Worm (Caenorhabditis elegans) whole organism, young adult: ENCODE measurements around the gene Y54G2A.77.

Experiments used
- B0035.1 ChIP-seq: sonication (generic microtip); optimal IDR thresholded peaks from 2 replicates; lab custom pipeline; 2016; ENCODE audit warnings: missing genetic modification characterization, mild to moderate bottlenecking, missing compliant biosample characterization, missing genotype, missing genetic modification reagents
- F10E7.11 ChIP-seq: sonication (generic microtip); optimal IDR thresholded peaks from 2 replicates; lab custom pipeline; 2017; ENCODE audit warnings: mild to moderate bottlenecking, missing genetic modification characterization, moderate library complexity, missing compliant biosample characterization
- F22D6.2 ChIP-seq: sonication (generic microtip); optimal IDR thresholded peaks from 2 replicates; lab custom pipeline; 2016; ENCODE audit warnings: mild to moderate bottlenecking, missing genetic modification characterization, missing compliant biosample characterization
- F23B12.7 ChIP-seq: sonication (generic microtip); optimal IDR thresholded peaks from 2 replicates; lab custom pipeline; 2017; ENCODE audit warnings: missing genetic modification characterization, mild to moderate bottlenecking, missing compliant biosample characterization, antibody characterized with exemption, moderate library complexity; ENCODE audit not compliant: insufficient read depth
- F33H1.4 ChIP-seq: fragments of 200-800 bp; sonication (Bioruptor generic); IDR thresholded peaks from 2 replicates; pipeline ENCODE4 v1.3.6; 2022; ENCODE audit warnings: missing genetic modification reagents, missing genetic modification characterization, missing compliant biosample characterization
- F52B5.7 ChIP-seq: sonication (generic microtip); optimal IDR thresholded peaks from 2 replicates; lab custom pipeline; 2016; ENCODE audit warnings: mild to moderate bottlenecking, missing genetic modification characterization, missing compliant biosample characterization
- F57A8.1 ChIP-seq: fragments of 200-800 bp; sonication (Bioruptor generic); optimal IDR thresholded peaks from 2 replicates; lab custom pipeline; 2018; ENCODE audit warnings: mild to moderate bottlenecking, missing genetic modification characterization, moderate library complexity, missing compliant biosample characterization
- K12H6.12 ChIP-seq: fragments of 200-800 bp; sonication (Bioruptor generic); optimal IDR thresholded peaks from 2 replicates; lab custom pipeline; 2018; ENCODE audit warnings: mild to moderate bottlenecking, missing genetic modification characterization, missing compliant biosample characterization
- Y56A3A.18 ChIP-seq: fragments of 200-800 bp; sonication (Bioruptor generic); IDR thresholded peaks from 2 replicates; pipeline ENCODE4 v1.3.6; 2022; ENCODE audit warnings: missing genetic modification reagents, missing genetic modification characterization, missing compliant biosample characterization
- Y95B8A.8 ChIP-seq: fragments of 200-800 bp; sonication (Bioruptor generic); IDR thresholded peaks from 2 replicates; pipeline ENCODE4 v1.3.6; 2022; ENCODE audit warnings: missing genetic modification reagents, missing genetic modification characterization, missing compliant biosample characterization
- akir-1 ChIP-seq: fragments of 200-800 bp; sonication (Bioruptor generic); optimal IDR thresholded peaks from 2 replicates; lab custom pipeline; 2018; ENCODE audit warnings: mild to moderate bottlenecking, missing genetic modification characterization, moderate library complexity, missing compliant biosample characterization
- aptf-2 ChIP-seq: fragments of 200-800 bp; sonication (Bioruptor generic); conservative IDR thresholded peaks from 2 replicates; pipeline ENCODE4 v1.3.6; 2022; ENCODE audit warnings: missing genetic modification reagents, missing genetic modification characterization, missing compliant biosample characterization
- aptf-3 ChIP-seq: fragments of 200-800 bp; sonication (Bioruptor generic); IDR thresholded peaks from 2 replicates; pipeline ENCODE4 v1.3.6; 2022; ENCODE audit warnings: missing genetic modification characterization, missing compliant biosample characterization
- atf-7 ChIP-seq: sonication (generic microtip); optimal IDR thresholded peaks from 2 replicates; lab custom pipeline; 2017; ENCODE audit warnings: mild to moderate bottlenecking, missing genetic modification characterization, missing compliant biosample characterization
- attf-5 ChIP-seq: fragments of 200-800 bp; sonication (Bioruptor generic); optimal IDR thresholded peaks from 2 replicates; lab custom pipeline; 2018; ENCODE audit warnings: mild to moderate bottlenecking, missing genetic modification characterization, missing compliant biosample characterization
- bed-2 ChIP-seq: fragments of 200-800 bp; sonication (Bioruptor generic); IDR thresholded peaks from 2 replicates; pipeline ENCODE4 v1.3.6; 2022; ENCODE audit warnings: missing genetic modification reagents, missing genetic modification characterization, missing compliant biosample characterization
- ccch-3 ChIP-seq: fragments of 200-800 bp; sonication (Bioruptor generic); optimal IDR thresholded peaks from 2 replicates; lab custom pipeline; 2018; ENCODE audit warnings: mild to moderate bottlenecking, missing genetic modification characterization, missing compliant biosample characterization
- cebp-2 ChIP-seq: fragments of 200-800 bp; sonication (Bioruptor generic); IDR thresholded peaks from 2 replicates; pipeline ENCODE4 v1.3.6; 2022; ENCODE audit warnings: missing genetic modification characterization, missing compliant biosample characterization
- ceh-100 ChIP-seq: fragments of 200-800 bp; sonication (Bioruptor generic); IDR thresholded peaks from 2 replicates; pipeline ENCODE4 v1.3.6; 2022; ENCODE audit warnings: missing genetic modification reagents, missing genetic modification characterization, missing compliant biosample characterization
- ceh-40 ChIP-seq: fragments of 200-800 bp; sonication (Bioruptor generic); IDR thresholded peaks from 2 replicates; pipeline ENCODE4 v1.3.6; 2022; ENCODE audit warnings: missing genetic modification characterization, missing compliant biosample characterization
- ceh-79 ChIP-seq: sonication (generic microtip); optimal IDR thresholded peaks from 2 replicates; lab custom pipeline; 2017; ENCODE audit warnings: mild to moderate bottlenecking, missing genetic modification characterization, missing compliant biosample characterization
- egl-18 ChIP-seq: fragments of 200-800 bp; sonication (Bioruptor generic); IDR thresholded peaks from 2 replicates; pipeline ENCODE4 v1.3.6; 2022; ENCODE audit warnings: missing genetic modification reagents, missing genetic modification characterization, missing compliant biosample characterization
- egrh-3 ChIP-seq: fragments of 200-800 bp; sonication (Bioruptor generic); IDR thresholded peaks from 2 replicates; pipeline ENCODE4 v1.3.6; 2022; ENCODE audit warnings: missing genetic modification reagents, missing genetic modification characterization, missing compliant biosample characterization
- ekl-4 ChIP-seq: fragments of 200-800 bp; sonication (Bioruptor generic); IDR thresholded peaks from 2 replicates; pipeline ENCODE4 v1.3.6; 2022; ENCODE audit warnings: missing genetic modification reagents, missing genetic modification characterization, missing compliant biosample characterization
- gei-17 ChIP-seq: fragments of 200-800 bp; sonication (Bioruptor generic); optimal IDR thresholded peaks from 2 replicates; lab custom pipeline; 2018; ENCODE audit warnings: mild to moderate bottlenecking, missing genetic modification characterization, missing compliant biosample characterization
- hmg-1.2 ChIP-seq: fragments of 200-800 bp; sonication (Bioruptor generic); IDR thresholded peaks from 2 replicates; pipeline ENCODE4 v1.3.6; 2022; ENCODE audit warnings: missing genetic modification reagents, missing genetic modification characterization, missing compliant biosample characterization
- hsf-1 ChIP-seq: fragments of 200-800 bp; sonication (Bioruptor generic); IDR thresholded peaks from 2 replicates; pipeline ENCODE4 v1.3.6; 2022; ENCODE audit warnings: missing genetic modification reagents, missing genetic modification characterization, missing compliant biosample characterization
- lag-1 ChIP-seq: fragments of 200-800 bp; sonication (Bioruptor generic); IDR thresholded peaks from 2 replicates; pipeline ENCODE4 v1.3.6; 2022; ENCODE audit warnings: missing genetic modification reagents, missing genetic modification characterization, missing compliant biosample characterization
- let-526 ChIP-seq: fragments of 200-800 bp; sonication (Bioruptor generic); IDR thresholded peaks from 2 replicates; pipeline ENCODE4 v1.3.6; 2022; ENCODE audit warnings: missing genetic modification reagents, missing genetic modification characterization, missing compliant biosample characterization
- let-607 ChIP-seq, 2 experiments: fragments of 200-800 bp in 1 of 2; sonication (Bioruptor generic) in 1 of 2; sonication (generic microtip) in 1 of 2; optimal IDR thresholded peaks; 2 replicates each; lab custom pipeline; 2016 to 2018; ENCODE audit warnings: mild to moderate bottlenecking in 2 of 2, missing compliant biosample characterization in 2 of 2, missing genetic modification characterization in 2 of 2, moderate library complexity in 2 of 2, missing genotype in 1 of 2
- lin-40 ChIP-seq: sonication (generic microtip); optimal IDR thresholded peaks from 2 replicates; lab custom pipeline; 2016; ENCODE audit warnings: missing genetic modification characterization, mild to moderate bottlenecking, missing compliant biosample characterization, missing genotype, missing genetic modification reagents
- lir-1 ChIP-seq: fragments of 200-800 bp; sonication (Bioruptor generic); conservative IDR thresholded peaks from 2 replicates; pipeline ENCODE4 v1.3.6; 2022; ENCODE audit warnings: missing genetic modification reagents, missing genetic modification characterization, missing compliant biosample characterization
- mxl-1 ChIP-seq: sonication (generic microtip); optimal IDR thresholded peaks from 2 replicates; lab custom pipeline; 2016; ENCODE audit warnings: missing genetic modification characterization, missing compliant biosample characterization
- nfya-2 ChIP-seq: fragments of 200-800 bp; sonication (Bioruptor generic); IDR thresholded peaks from 2 replicates; pipeline ENCODE4 v1.3.6; 2022; ENCODE audit warnings: missing genetic modification reagents, missing genetic modification characterization, missing compliant biosample characterization
- pha-4 ChIP-seq: fragments of 150-350 bp; sonication (generic microtip); optimal IDR thresholded peaks from 2 replicates; lab custom pipeline; 2014; ENCODE audit warnings: missing biosample characterization, missing genetic modification reagents, missing genetic modification characterization
- sdz-38 ChIP-seq: sonication (generic microtip); optimal IDR thresholded peaks from 2 replicates; lab custom pipeline; 2016; ENCODE audit warnings: missing genotype, missing genetic modification characterization, missing compliant biosample characterization
- sea-2 ChIP-seq: fragments of 200-800 bp; sonication (Bioruptor generic); IDR thresholded peaks from 2 replicates; pipeline ENCODE4 v1.3.6; 2022; ENCODE audit warnings: missing genetic modification characterization, missing compliant biosample characterization
- snpc-1.1 ChIP-seq: sonication (generic microtip); optimal IDR thresholded peaks from 2 replicates; lab custom pipeline; 2017; ENCODE audit warnings: missing genetic modification characterization, mild to moderate bottlenecking, missing compliant biosample characterization, antibody characterized with exemption, moderate library complexity, missing genotype, missing genetic modification reagents; ENCODE audit not compliant: insufficient read depth
- snpc-1.3 ChIP-seq: sonication (generic microtip); optimal IDR thresholded peaks from 2 replicates; lab custom pipeline; 2017; ENCODE audit warnings: missing genetic modification characterization, mild to moderate bottlenecking, missing compliant biosample characterization, antibody characterized with exemption, moderate library complexity, missing genotype, missing genetic modification reagents; ENCODE audit not compliant: insufficient read depth
- snpc-4 ChIP-seq, 5 experiments: fragments of 150-350 bp in 1 of 5; sonication (generic microtip) in 4 of 5; optimal IDR thresholded peaks; 2 replicates each; lab custom pipeline; 2014 to 2018; ENCODE audit warnings: missing genetic modification characterization in 5 of 5, missing biosample characterization in 3 of 5, antibody characterized with exemption in 2 of 5, mild to moderate bottlenecking in 2 of 5, missing compliant biosample characterization in 2 of 5, missing genotype in 2 of 5, moderate library complexity in 2 of 5, missing genetic modification reagents in 1 of 5
- somi-1 ChIP-seq: fragments of 200-800 bp; sonication (Bioruptor generic); optimal IDR thresholded peaks from 2 replicates; lab custom pipeline; 2018; ENCODE audit warnings: mild to moderate bottlenecking, missing genetic modification characterization, missing compliant biosample characterization
- tbx-9 ChIP-seq: sonication (generic microtip); optimal IDR thresholded peaks from 2 replicates; lab custom pipeline; 2016; ENCODE audit warnings: borderline replicate concordance, missing genetic modification characterization, inconsistent platforms, missing compliant biosample characterization
- tlf-1 ChIP-seq: fragments of 200-800 bp; sonication (Bioruptor generic); optimal IDR thresholded peaks from 2 replicates; lab custom pipeline; 2018; ENCODE audit warnings: mild to moderate bottlenecking, missing genetic modification characterization, missing compliant biosample characterization
- zfh-2 ChIP-seq: fragments of 200-800 bp; sonication (Bioruptor generic); conservative IDR thresholded peaks from 2 replicates; pipeline ENCODE4 v1.3.6; 2022; ENCODE audit warnings: missing genetic modification reagents, missing genetic modification characterization, missing compliant biosample characterization
- zim-3 ChIP-seq: sonication (generic microtip); optimal IDR thresholded peaks from 2 replicates; lab custom pipeline; 2017; ENCODE audit warnings: mild to moderate bottlenecking, missing genetic modification characterization, moderate library complexity, missing compliant biosample characterization
- ztf-26 ChIP-seq: sonication (generic microtip); optimal IDR thresholded peaks from 2 replicates; lab custom pipeline; 2017; ENCODE audit warnings: missing genetic modification characterization, missing compliant biosample characterization
- ztf-28 ChIP-seq: fragments of 200-800 bp; sonication (Bioruptor generic); IDR thresholded peaks from 2 replicates; pipeline ENCODE4 v1.3.6; 2022; ENCODE audit warnings: missing genetic modification reagents, missing genetic modification characterization, missing compliant biosample characterization
- ztf-6 ChIP-seq: fragments of 200-800 bp; sonication (Bioruptor generic); IDR thresholded peaks from 2 replicates; pipeline ENCODE4 v1.3.6; 2022; ENCODE audit warnings: missing genetic modification reagents, missing genetic modification characterization, missing compliant biosample characterization

Gene Y54G2A.77

DNA sequence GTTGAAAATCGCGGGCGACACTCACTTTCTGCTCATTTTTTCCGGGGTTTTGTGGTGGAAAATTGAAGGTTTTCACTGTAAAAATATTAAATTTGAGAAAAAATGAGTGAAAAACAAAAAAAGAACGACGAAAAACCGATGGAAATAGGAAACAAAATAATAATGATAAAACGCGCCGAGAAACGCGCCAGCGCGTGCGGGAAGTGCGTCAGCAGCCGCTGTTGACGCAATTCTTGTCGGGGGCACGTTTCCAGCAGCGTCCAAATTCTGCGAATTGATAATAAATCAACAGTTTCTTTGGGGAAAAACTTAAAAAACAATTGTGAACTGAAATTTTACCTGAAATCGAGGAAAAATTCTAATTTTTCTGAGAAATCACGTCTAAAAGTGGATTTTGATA, 36.7 kb upstream of the Y54G2A.77 start, which contains the start of gene ubxn-2 (continued):
- TF ChIP-seq F23B12.7 (tag; lab: Kevin White, UChicago) (peak; percentile 35), gei-17 (GFP tag; lab: Kevin White, UChicago) (peak; percentile 18), sdz-38 (tag; lab: Kevin White, UChicago) (no peak), snpc-1.1 (tag; lab: Kevin White, UChicago) (no peak), lag-1 (GFP tag; lab: Robert Waterston, UW) (no peak), sea-2 (no peak), B0035.1 (tag; lab: Kevin White, UChicago) (no peak), somi-1 (GFP tag; lab: Kevin White, UChicago) (no peak), egl-18 (GFP tag; lab: Robert Waterston, UW) (no peak), F10E7.11 (tag; lab: Kevin White, UChicago) (no peak), F22D6.2 (tag; lab: Kevin White, UChicago) (no peak), bed-2 (no peak), ceh-100 (GFP tag; lab: Robert Waterston, UW) (no peak), zim-3 (no peak), mxl-1 (tag; lab: Kevin White, UChicago) (no peak), ztf-28 (GFP tag; lab: Robert Waterston, UW) (no peak), aptf-3 (GFP tag; lab: Robert Waterston, UW) (no peak), F33H1.4 (peak; percentile 65), Y95B8A.8 (GFP tag; lab: Robert Waterston, UW) (no peak), ccch-3 (GFP tag; lab: Kevin White, UChicago) (no peak), lin-40 (peak; percentile 85), snpc-1.3 (tag; lab: Kevin White, UChicago) (peak; percentile 21), attf-5 (GFP tag; lab: Kevin White, UChicago) (peak; percentile 64), pha-4 (no peak), Y56A3A.18 (GFP tag; lab: Robert Waterston, UW) (no peak), hmg-1.2 (GFP tag; lab: Robert Waterston, UW) (peak; percentile 51), ztf-6 (no peak), ekl-4 (peak; percentile 29; the same call in 1 of the 2 replicates), cebp-2 (no peak), ceh-79 (tag; lab: Kevin White, UChicago) (no peak), aptf-2 (GFP tag; lab: Robert Waterston, UW) (no peak), atf-7 (tag; lab: Kevin White, UChicago) (peak; percentile 33), lir-1 (GFP tag; lab: Robert Waterston, UW) (no peak), egrh-3 (GFP tag; lab: Robert Waterston, UW) (no peak), F52B5.7 (tag; lab: Kevin White, UChicago) (no peak), let-526 (no peak), tlf-1 (GFP tag; lab: Kevin White, UChicago) (peak; percentile 56), tbx-9 (no peak), ztf-26 (tag; lab: Kevin White, UChicago) (peak; percentile 70), akir-1 (GFP tag; lab: Kevin White, UChicago) (no peak), zfh-2 (GFP tag; lab: Robert Waterston, UW) (peak; percentile 30; the same call in 1 of the 2 replicates), nfya-2 (GFP tag; lab: Robert Waterston, UW) (no peak), F57A8.1 (GFP tag; lab: Kevin White, UChicago) (no peak), hsf-1 (GFP tag; lab: Robert Waterston, UW) (peak; percentile 67; the same call in 1 of the 2 replicates), K12H6.12 (tag; lab: Kevin White, UChicago) (no peak), ceh-40 (GFP tag; lab: Robert Waterston, UW) (no peak), snpc-4 (GFP tag; optimal IDR thresholded peaks at IDR 0.05; lab: Kevin White, UChicago) (no peak), snpc-4 (tag; optimal IDR thresholded peaks at IDR 0.05; lab: Kevin White, UChicago) (peak in 2 of 4 experiments; percentile 34 to 49), let-607 (tag; optimal IDR thresholded peaks at IDR 0.05; lab: Kevin White, UChicago) (no peak)
